Worm (Caenorhabditis elegans) whole organism, midembryonic: Measurements from ENCODE around the gene Y47D3A.32.

Experiments
- T22C8.4 ChIP-seq: fragments of 200-800 bp; sonication (Bioruptor generic); IDR thresholded peaks from 2 replicates; pipeline ENCODE4 v1.3.6; 2022; ENCODE audit warnings: missing genetic modification characterization, missing compliant biosample characterization
- cog-1 ChIP-seq: sonication (generic microtip); optimal IDR thresholded peaks from 2 replicates; lab custom pipeline; 2016; ENCODE audit warnings: missing genetic modification characterization, missing compliant biosample characterization
- flt-1 ChIP-seq: fragments of 200-800 bp; sonication (Bioruptor generic); IDR thresholded peaks from 2 replicates; pipeline ENCODE4 v1.3.6; 2022; ENCODE audit warnings: missing genetic modification characterization, missing compliant biosample characterization
- klf-2 ChIP-seq: fragments of 200-800 bp; sonication (Bioruptor generic); conservative IDR thresholded peaks from 2 replicates; pipeline ENCODE4 v1.3.6; 2022; ENCODE audit warnings: missing genetic modification reagents, missing genetic modification characterization, missing compliant biosample characterization
- med-1 ChIP-seq: sonication (generic microtip); optimal IDR thresholded peaks from 2 replicates; lab custom pipeline; 2017; ENCODE audit warnings: missing genetic modification characterization, mild to moderate bottlenecking, missing compliant biosample characterization, antibody characterized with exemption, missing genetic modification reagents; ENCODE audit not compliant: insufficient read depth
- ref-1 ChIP-seq: fragments of 200-800 bp; sonication (Bioruptor generic); conservative IDR thresholded peaks from 2 replicates; pipeline ENCODE4 v1.3.6; 2022; ENCODE audit warnings: missing genetic modification reagents, missing genetic modification characterization, missing compliant biosample characterization
- tab-1 ChIP-seq: fragments of 200-800 bp; sonication (Bioruptor generic); IDR thresholded peaks from 2 replicates; pipeline ENCODE4 v1.3.6; 2022; ENCODE audit warnings: missing genetic modification characterization, missing compliant biosample characterization
- ztf-23 ChIP-seq: fragments of 200-800 bp; sonication (Bioruptor generic); IDR thresholded peaks from 2 replicates; pipeline ENCODE4 v1.3.6; 2022; ENCODE audit warnings: missing genetic modification reagents, missing genetic modification characterization, missing compliant biosample characterization
- ztf-29 ChIP-seq: fragments of 200-800 bp; sonication (Bioruptor generic); IDR thresholded peaks from 2 replicates; pipeline ENCODE4 v1.3.6; 2022; ENCODE audit warnings: missing genetic modification reagents, missing genetic modification characterization, missing compliant biosample characterization

DNA sequence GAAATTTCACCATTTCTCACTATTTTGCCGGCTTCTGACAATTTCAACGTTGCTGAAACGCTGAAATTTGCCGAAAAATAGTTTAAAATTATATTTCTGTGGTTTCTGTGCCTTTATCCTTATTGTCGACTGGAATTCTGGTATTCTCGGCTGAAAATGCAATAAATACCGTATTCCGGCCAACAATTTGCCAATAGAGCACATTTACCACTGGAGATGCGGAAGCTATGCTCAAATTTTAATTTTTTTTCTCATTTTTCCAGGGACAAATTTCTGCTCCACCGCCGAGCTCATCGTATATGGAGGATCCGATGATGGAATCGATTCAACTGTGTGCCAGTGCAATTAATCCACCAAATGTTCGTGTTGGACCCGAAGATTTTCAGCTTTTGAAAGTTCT lies 5.6 kb upstream of the Y47D3A.32 start:
- TF ChIP-seq tab-1 (GFP tag; lab: Robert Waterston, UW) (no peak), cog-1 (tag; lab: Kevin White, UChicago) (no peak), flt-1 (GFP tag; lab: Robert Waterston, UW) (no peak), med-1 (no peak), T22C8.4 (GFP tag; lab: Robert Waterston, UW) (no peak), klf-2 (GFP tag; lab: Robert Waterston, UW) (no peak), ztf-29 (GFP tag; lab: Robert Waterston, UW) (no peak), ztf-23 (GFP tag; lab: Robert Waterston, UW) (no peak), ref-1 (GFP tag; lab: Robert Waterston, UW) (no peak)
